Worm (Caenorhabditis elegans): ENCODE measurements around the gene T21C12.8.
A peak's percentile ranks its signal among the peaks of the same experiment; 100 is the strongest.

The T21C12.8 gene

ce11 chrIII:10537003-10537402, 15.8 kb downstream of the T21C12.8 start (continued):
- TF ChIP-seq attf-3 (GFP tag; conservative IDR thresholded peaks at IDR 0.05) = no peak
- no peak for TF ChIP-seq ceh-40 (GFP tag; IDR thresholded peaks at IDR 0.05)
- no peak for TF ChIP-seq snpc-1.3 (tag; optimal IDR thresholded peaks at IDR 0.05; ENCODE audit: insufficient read depth)
- TF ChIP-seq ceh-27 (GFP tag; optimal IDR thresholded peaks at IDR 0.05) = no peak
- no peak for TF ChIP-seq sptf-2 (GFP tag; optimal IDR thresholded peaks at IDR 0.05)
- TF ChIP-seq B0035.1 (tag; optimal IDR thresholded peaks at IDR 0.05) = no peak
- TF ChIP-seq cebp-1 (GFP tag; IDR thresholded peaks at IDR 0.05) = no peak
- TF ChIP-seq cebp-1 (tag; optimal IDR thresholded peaks at IDR 0.05) = no peak
- TF ChIP-seq dpl-1 (GFP tag; optimal IDR thresholded peaks at IDR 0.05) = no peak

- TF ChIP-seq chd-7 (tag; optimal IDR thresholded peaks at IDR 0.05) (peak; percentile 17), snpc-4 (GFP tag; optimal IDR thresholded peaks at IDR 0.05) (no peak), snpc-4 (tag; optimal IDR thresholded peaks at IDR 0.05) (peak in 2 of 4 experiments; percentile 78 to 86), pbrm-1 (GFP tag; IDR thresholded peaks at IDR 0.05) (0 out of 2 replicates have a peak, but pooled peaks have one; percentile 23), snpc-1.1 (tag; optimal IDR thresholded peaks at IDR 0.05; ENCODE audit: insufficient read depth) (peak; percentile 33), lin-26 (GFP tag; IDR thresholded peaks at IDR 0.05) (0 out of 2 replicates have a peak, but pooled peaks have one; percentile 47), mxl-1 (tag; optimal IDR thresholded peaks at IDR 0.05) (no peak), nhr-120 (GFP tag; IDR thresholded peaks at IDR 0.05) (no peak), ama-1 (optimal IDR thresholded peaks at IDR 0.05) (peak; percentile 64), ama-1 (GFP tag; optimal IDR thresholded peaks at IDR 0.05) (no peak)
These were observed 16.6 kb downstream of the T21C12.8 start for ce11 chrIII:10536087-10536723.

- no peak for TF ChIP-seq F57A8.1 (GFP tag; optimal IDR thresholded peaks at IDR 0.05)
- no peak for TF ChIP-seq ceh-100 (GFP tag; IDR thresholded peaks at IDR 0.05)
- TF ChIP-seq nfya-1 (tag; optimal IDR thresholded peaks at IDR 0.05; ENCODE audit: borderline replicate concordance, insufficient read depth) = no peak
- no peak for TF ChIP-seq ceh-40 (GFP tag; IDR thresholded peaks at IDR 0.05)
- no peak for TF ChIP-seq F39B2.1 (GFP tag; IDR thresholded peaks at IDR 0.05)
- TF ChIP-seq nhr-80 (tag; optimal IDR thresholded peaks at IDR 0.05) = no peak
- TF ChIP-seq repo-1 (tag; optimal IDR thresholded peaks at IDR 0.05) = no peak
- TF ChIP-seq ekl-4 (GFP tag; IDR thresholded peaks at IDR 0.05) = no peak
- TF ChIP-seq unc-62 (GFP tag; optimal IDR thresholded peaks at IDR 0.05) = no peak
These were observed 17.6 kb downstream of the T21C12.8 start, which contains the start of gene hpd-1 for ce11 chrIII:10535226-10535625. hpd-1 (plus strand) TSS chrIII:10535526.

- peak; percentile 74 for TF ChIP-seq C06A6.2 (GFP tag; conservative IDR thresholded peaks at IDR 0.05)
- peak; percentile 50 for TF ChIP-seq lin-54 (GFP tag; optimal IDR thresholded peaks at IDR 0.05)
- TF ChIP-seq nhr-179 (tag; optimal IDR thresholded peaks at IDR 0.05) = no peak
- TF ChIP-seq fkh-3 (tag; optimal IDR thresholded peaks at IDR 0.05) = no peak
- TF ChIP-seq ccch-3 (GFP tag; optimal IDR thresholded peaks at IDR 0.05) = no peak
- TF ChIP-seq ztf-25 (GFP tag; IDR thresholded peaks at IDR 0.05) = no peak
- TF ChIP-seq F39B2.1 (GFP tag; IDR thresholded peaks at IDR 0.05) = no peak
- no peak for TF ChIP-seq gei-17 (GFP tag; optimal IDR thresholded peaks at IDR 0.05)
- TF ChIP-seq ceh-40 (GFP tag; IDR thresholded peaks at IDR 0.05) = no peak
- no peak for TF ChIP-seq nhr-27 (tag; optimal IDR thresholded peaks at IDR 0.05)
- TF ChIP-seq Y67H2A.10 (GFP tag; conservative IDR thresholded peaks at IDR 0.05) = no peak
- peak; percentile 7 for TF ChIP-seq lin-40 (tag; optimal IDR thresholded peaks at IDR 0.05)
- no peak for TF ChIP-seq ceh-100 (GFP tag; IDR thresholded peaks at IDR 0.05)
- no peak for TF ChIP-seq nfya-2 (GFP tag; IDR thresholded peaks at IDR 0.05)
- TF ChIP-seq tbx-9 (tag; optimal IDR thresholded peaks at IDR 0.05; ENCODE audit: borderline replicate concordance) = no peak
- no peak for TF ChIP-seq mes-4 (tag; optimal IDR thresholded peaks at IDR 0.05)
- no peak for TF ChIP-seq nhr-120 (GFP tag; IDR thresholded peaks at IDR 0.05)
- no peak for TF ChIP-seq athp-1 (tag; optimal IDR thresholded peaks at IDR 0.05)
- TF ChIP-seq ceh-58 (GFP tag; IDR thresholded peaks at IDR 0.05) = no peak
- TF ChIP-seq K12H6.12 (tag; optimal IDR thresholded peaks at IDR 0.05) = no peak
- TF ChIP-seq T26A5.8 (tag; optimal IDR thresholded peaks at IDR 0.05) = no peak
- peak; percentile 43; the same call in 1 of the 2 replicates for TF ChIP-seq let-526 (GFP tag; IDR thresholded peaks at IDR 0.05)
These were observed 18.6 kb downstream of the T21C12.8 start for ce11 chrIII:10534191-10534590.

Measured in whole organism, young adult.